Fruit fly (Drosophila melanogaster) whole organism, embryonic: Measurements from ENCODE around the gene Rpp14b.

ENCODE experiments used
- Atf3 ChIP-seq: fragments of 200-800 bp; sonication (Bioruptor generic); optimal IDR thresholded peaks from 3 replicates; lab custom pipeline; 2016; ENCODE audit warnings: missing biosample characterization, missing genetic modification characterization
- B-H1 ChIP-seq: fragments of 200-800 bp; sonication (Bioruptor generic); IDR thresholded peaks from 3 replicates; pipeline ENCODE4 v1.3.6; 2022; ENCODE audit warnings: missing biosample characterization, missing genetic modification characterization
- BEAF-32 ChIP-seq: fragments of 200-800 bp; sonication (Bioruptor generic); optimal IDR thresholded peaks from 3 replicates; lab custom pipeline; 2017; ENCODE audit warnings: missing biosample characterization, missing genetic modification characterization, mild to moderate bottlenecking, moderate library complexity, missing genetic modification reagents
- Bteb2 ChIP-seq: fragments of 200-800 bp; sonication (Bioruptor generic); optimal IDR thresholded peaks from 2 replicates; lab custom pipeline; 2016; ENCODE audit warnings: missing biosample characterization, missing genetic modification characterization
- CG11696 ChIP-seq: fragments of 200-800 bp; sonication (Bioruptor generic); IDR thresholded peaks from 2 replicates; pipeline ENCODE4 v1.3.6; 2022; ENCODE audit warnings: missing biosample characterization, missing genetic modification characterization
- CG11723 ChIP-seq: fragments of 200-800 bp; sonication (Bioruptor generic); optimal IDR thresholded peaks from 2 replicates; lab custom pipeline; 2017; ENCODE audit warnings: missing biosample characterization, mild to moderate bottlenecking, missing genetic modification characterization
- CG12769 ChIP-seq: fragments of 200-800 bp; sonication (Bioruptor generic); optimal IDR thresholded peaks from 2 replicates; lab custom pipeline; 2019; ENCODE audit warnings: missing biosample characterization, mild to moderate bottlenecking, missing genetic modification characterization, moderate library complexity
- CG15514 ChIP-seq: fragments of 200-800 bp; sonication (Bioruptor generic); optimal IDR thresholded peaks from 3 replicates; lab custom pipeline; 2017; ENCODE audit warnings: missing biosample characterization, missing genetic modification characterization, mild to moderate bottlenecking, moderate library complexity, missing genetic modification reagents
- CG1603 ChIP-seq: fragments of 200-800 bp; sonication (Bioruptor generic); optimal IDR thresholded peaks from 2 replicates; lab custom pipeline; 2019; ENCODE audit warnings: missing biosample characterization, mild to moderate bottlenecking, missing genetic modification characterization, moderate library complexity
- CG17359 ChIP-seq: fragments of 200-800 bp; sonication (Bioruptor generic); optimal IDR thresholded peaks from 3 replicates; lab custom pipeline; 2018; ENCODE audit warnings: missing biosample characterization, mild to moderate bottlenecking, missing genetic modification characterization, moderate library complexity
- CG30431 ChIP-seq: fragments of 200-800 bp; sonication (Bioruptor generic); optimal IDR thresholded peaks from 2 replicates; lab custom pipeline; 2017; ENCODE audit warnings: missing biosample characterization, missing genetic modification characterization
- CG31224 ChIP-seq: fragments of 200-800 bp; sonication (Bioruptor generic); IDR thresholded peaks from 2 replicates; pipeline ENCODE4 v1.3.6; 2022; ENCODE audit warnings: missing biosample characterization, missing genetic modification characterization
- CG5245 ChIP-seq: fragments of 200-800 bp; sonication (Bioruptor generic); optimal IDR thresholded peaks from 3 replicates; lab custom pipeline; 2016; ENCODE audit warnings: missing biosample characterization, missing genetic modification characterization
- CG7372 ChIP-seq: fragments of 200-800 bp; sonication (Bioruptor generic); IDR thresholded peaks from 2 replicates; pipeline ENCODE4 v1.3.6; 2022; ENCODE audit warnings: missing biosample characterization, missing genetic modification characterization
- CG7745 ChIP-seq: fragments of 200-800 bp; sonication (Bioruptor generic); optimal IDR thresholded peaks from 2 replicates; lab custom pipeline; 2018; ENCODE audit warnings: missing biosample characterization, mild to moderate bottlenecking, missing genetic modification characterization, moderate library complexity
- CG7928 ChIP-seq: fragments of 200-800 bp; sonication (Bioruptor generic); optimal IDR thresholded peaks from 2 replicates; lab custom pipeline; 2017; ENCODE audit warnings: missing biosample characterization, mild to moderate bottlenecking, missing genetic modification characterization
- CG8281 ChIP-seq: fragments of 200-800 bp; sonication (Bioruptor generic); optimal IDR thresholded peaks from 2 replicates; lab custom pipeline; 2018; ENCODE audit warnings: missing biosample characterization, mild to moderate bottlenecking, missing genetic modification characterization, moderate library complexity
- CG8765 ChIP-seq: fragments of 200-800 bp; sonication (Bioruptor generic); IDR thresholded peaks from 2 replicates; pipeline ENCODE4 v1.3.6; 2022; ENCODE audit warnings: missing biosample characterization, missing genetic modification characterization
- CG9609 ChIP-seq: fragments of 200-800 bp; sonication (Bioruptor generic); optimal IDR thresholded peaks from 3 replicates; lab custom pipeline; 2016; ENCODE audit warnings: missing biosample characterization, missing genetic modification characterization
- CTCF ChIP-seq: fragments of 200-800 bp; sonication (Bioruptor generic); optimal IDR thresholded peaks from 2 replicates; lab custom pipeline; 2017; ENCODE audit warnings: missing biosample characterization, mild to moderate bottlenecking, missing genetic modification characterization, moderate library complexity
- Dp ChIP-seq: fragments of 200-800 bp; sonication (Bioruptor generic); optimal IDR thresholded peaks from 2 replicates; lab custom pipeline; 2018; ENCODE audit warnings: missing biosample characterization, mild to moderate bottlenecking, missing genetic modification characterization, moderate library complexity
- Dref ChIP-seq: fragments of 200-800 bp; sonication (Bioruptor generic); IDR thresholded peaks from 2 replicates; pipeline ENCODE4 v1.3.6; 2022; ENCODE audit warnings: missing biosample characterization, missing genetic modification characterization
- E2f1 ChIP-seq: fragments of 200-800 bp; sonication (Bioruptor generic); IDR thresholded peaks from 2 replicates; pipeline ENCODE4 v1.3.6; 2022; ENCODE audit warnings: missing biosample characterization, missing genetic modification characterization
- ERR ChIP-seq: fragments of 200-800 bp; sonication (Bioruptor generic); optimal IDR thresholded peaks from 2 replicates; lab custom pipeline; 2016; ENCODE audit warnings: missing biosample characterization, missing genetic modification characterization
- Elba2 ChIP-seq: fragments of 200-800 bp; sonication (Bioruptor generic); optimal IDR thresholded peaks from 3 replicates; lab custom pipeline; 2016; ENCODE audit warnings: missing biosample characterization, missing genetic modification characterization
- Ets97D ChIP-seq: fragments of 200-800 bp; sonication (Bioruptor generic); optimal IDR thresholded peaks from 3 replicates; lab custom pipeline; 2016; ENCODE audit warnings: missing biosample characterization, missing genetic modification characterization
- Gsc ChIP-seq: fragments of 200-800 bp; sonication (Bioruptor generic); IDR thresholded peaks from 2 replicates; pipeline ENCODE4 v1.3.6; 2022; ENCODE audit warnings: missing biosample characterization, missing genetic modification characterization
- Hand ChIP-seq: fragments of 200-800 bp; sonication (Bioruptor generic); optimal IDR thresholded peaks from 2 replicates; lab custom pipeline; 2017; ENCODE audit warnings: mild to moderate bottlenecking, missing biosample characterization, missing genetic modification reagents, missing genetic modification characterization
- HmgZ ChIP-seq: fragments of 200-800 bp; sonication (Bioruptor generic); optimal IDR thresholded peaks from 2 replicates; lab custom pipeline; 2018; ENCODE audit warnings: missing biosample characterization, mild to moderate bottlenecking, missing genetic modification characterization
- Hmr ChIP-seq: fragments of 200-800 bp; sonication (Bioruptor generic); optimal IDR thresholded peaks from 3 replicates; lab custom pipeline; 2017; ENCODE audit warnings: mild to moderate bottlenecking, missing biosample characterization, missing genetic modification reagents, missing genetic modification characterization
- Hsf ChIP-seq: fragments of 200-800 bp; sonication (Bioruptor generic); optimal IDR thresholded peaks from 3 replicates; lab custom pipeline; 2016; ENCODE audit warnings: missing biosample characterization, missing genetic modification characterization
- MESR4 ChIP-seq: fragments of 200-800 bp; sonication (Bioruptor generic); optimal IDR thresholded peaks from 2 replicates; lab custom pipeline; 2018; ENCODE audit warnings: missing biosample characterization, mild to moderate bottlenecking, missing genetic modification characterization, moderate library complexity
- Mes4 ChIP-seq: fragments of 200-800 bp; sonication (Bioruptor generic); optimal IDR thresholded peaks from 2 replicates; lab custom pipeline; 2016; ENCODE audit warnings: missing biosample characterization, missing genetic modification characterization
- Nf-YA ChIP-seq: fragments of 200-800 bp; sonication (Bioruptor generic); IDR thresholded peaks from 2 replicates; pipeline ENCODE4 v1.3.6; 2022; ENCODE audit warnings: missing biosample characterization, missing genetic modification characterization
- Optix ChIP-seq: fragments of 200-800 bp; sonication (Bioruptor generic); IDR thresholded peaks from 3 replicates; pipeline ENCODE4 v1.3.6; 2022; ENCODE audit warnings: missing biosample characterization, missing genetic modification characterization
- Ptx1 ChIP-seq: fragments of 200-800 bp; sonication (Bioruptor generic); IDR thresholded peaks from 2 replicates; pipeline ENCODE4 v1.3.6; 2022; ENCODE audit warnings: missing biosample characterization, missing genetic modification characterization
- ash1 ChIP-seq: fragments of 200-800 bp; sonication (Bioruptor generic); optimal IDR thresholded peaks from 2 replicates; lab custom pipeline; 2018; ENCODE audit warnings: missing biosample characterization, mild to moderate bottlenecking, missing genetic modification characterization
- cg ChIP-seq: fragments of 200-800 bp; sonication (Bioruptor generic); optimal IDR thresholded peaks from 3 replicates; lab custom pipeline; 2019; ENCODE audit warnings: missing biosample characterization, mild to moderate bottlenecking, missing genetic modification characterization, moderate library complexity
- dysf ChIP-seq: fragments of 200-800 bp; sonication (Bioruptor generic); IDR thresholded peaks from 3 replicates; pipeline ENCODE4 v1.3.6; 2022; ENCODE audit warnings: missing biosample characterization, missing genetic modification characterization
- fd96Cb ChIP-seq: fragments of 200-800 bp; sonication (Bioruptor generic); optimal IDR thresholded peaks from 2 replicates; lab custom pipeline; 2018; ENCODE audit warnings: missing biosample characterization, mild to moderate bottlenecking, missing genetic modification characterization, moderate library complexity
- gcm ChIP-seq: fragments of 200-800 bp; sonication (Bioruptor generic); optimal IDR thresholded peaks from 2 replicates; lab custom pipeline; 2019; ENCODE audit warnings: missing biosample characterization, mild to moderate bottlenecking, missing genetic modification characterization, moderate library complexity
- h ChIP-seq: fragments of >200 bp; optimal IDR thresholded peaks from 2 replicates; lab custom pipeline; 2017
- her ChIP-seq: fragments of 200-800 bp; sonication (Bioruptor generic); optimal IDR thresholded peaks from 2 replicates; lab custom pipeline; 2016; ENCODE audit warnings: missing biosample characterization, missing genetic modification characterization
- hth ChIP-seq: fragments of >200 bp; optimal IDR thresholded peaks from 2 replicates; lab custom pipeline; 2017; ENCODE audit warnings: inconsistent platforms
- inv ChIP-seq: fragments of 200-800 bp; sonication (Bioruptor generic); IDR thresholded peaks from 2 replicates; pipeline ENCODE4 v1.3.6; 2022; ENCODE audit warnings: missing biosample characterization, missing genetic modification characterization; ENCODE audit not compliant: partially characterized antibody
- org-1 ChIP-seq: fragments of 200-800 bp; sonication (Bioruptor generic); optimal IDR thresholded peaks from 2 replicates; lab custom pipeline; 2017; ENCODE audit warnings: missing biosample characterization, missing genetic modification characterization
- pfk ChIP-seq: fragments of 200-800 bp; sonication (Bioruptor generic); optimal IDR thresholded peaks from 2 replicates; lab custom pipeline; 2018; ENCODE audit warnings: missing biosample characterization, mild to moderate bottlenecking, missing genetic modification characterization, moderate library complexity
- sens ChIP-seq: fragments of 200-800 bp; sonication (Bioruptor generic); peaks from one replicate; lab custom pipeline; 2016; ENCODE audit warnings: missing biosample characterization, missing genetic modification characterization
- sim ChIP-seq: fragments of 200-800 bp; sonication (Bioruptor generic); IDR thresholded peaks from 2 replicates; pipeline ENCODE4 v1.3.6; 2022; ENCODE audit warnings: missing biosample characterization, missing genetic modification characterization
- slbo ChIP-seq: fragments of 200-800 bp; sonication (Bioruptor generic); IDR thresholded peaks from 2 replicates; pipeline ENCODE4 v1.3.6; 2022; ENCODE audit warnings: missing biosample characterization, missing genetic modification characterization
- tap ChIP-seq: fragments of 200-800 bp; optimal IDR thresholded peaks from 3 replicates; lab custom pipeline; 2019; ENCODE audit warnings: missing biosample characterization, mild to moderate bottlenecking, missing genetic modification characterization, moderate library complexity
- tna ChIP-seq: fragments of 200-800 bp; sonication (Bioruptor generic); IDR thresholded peaks from 2 replicates; pipeline ENCODE4 v1.3.6; 2022; ENCODE audit warnings: missing biosample characterization, missing genetic modification characterization; ENCODE audit not compliant: partially characterized antibody
- trem ChIP-seq: fragments of 200-800 bp; optimal IDR thresholded peaks from 3 replicates; lab custom pipeline; 2019; ENCODE audit warnings: missing biosample characterization, mild to moderate bottlenecking, missing genetic modification characterization, moderate library complexity
- usp ChIP-seq: fragments of >200 bp; optimal IDR thresholded peaks from 2 replicates; lab custom pipeline; 2017; ENCODE audit warnings: missing biosample characterization, missing genetic modification characterization

Rpp14b gene

dm6 chr3R:30095855-30096254, 40.1 kb downstream of the Rpp14b start (continued):
- TF ChIP-seq Ets97D (GFP tag; lab: Kevin White, UChicago): no peak
- TF ChIP-seq Hand: no peak
- no peak for TF ChIP-seq pfk
- no peak for TF ChIP-seq Gsc (GFP tag; lab: Robert Waterston, UW)
- TF ChIP-seq CG8281 (tag; lab: Kevin White, UChicago): no peak
- TF ChIP-seq BEAF-32 (GFP tag; lab: Kevin White, UChicago): no peak
- TF ChIP-seq slbo: peak; percentile 55
- TF ChIP-seq sens (GFP tag; lab: Kevin White, UChicago): peak; percentile 82
- no peak for TF ChIP-seq fd96Cb (tag; lab: Kevin White, UChicago)
- no peak for TF ChIP-seq CTCF (GFP tag; lab: Kevin White, UChicago)
- TF ChIP-seq cg (GFP tag; lab: Kevin White, UChicago): no peak
- TF ChIP-seq CG7928: no peak
- TF ChIP-seq CG9609 (GFP tag; lab: Kevin White, UChicago): no peak
- TF ChIP-seq CG8765 (GFP tag; lab: Robert Waterston, UW): no peak
- 0 out of 2 replicates have a peak, but pooled peaks have one; percentile 59 for TF ChIP-seq CG11696 (GFP tag; lab: Robert Waterston, UW)
- no peak for TF ChIP-seq HmgZ (tag; lab: Kevin White, UChicago)
- TF ChIP-seq gcm (GFP tag; lab: Kevin White, UChicago): no peak
- no peak for TF ChIP-seq CG7745 (tag; lab: Kevin White, UChicago)
- TF ChIP-seq Ptx1 (GFP tag; lab: Robert Waterston, UW): peak; percentile 46
- peak; percentile 18 for TF ChIP-seq CG12769
- no peak for TF ChIP-seq ash1 (GFP tag; lab: Kevin White, UChicago)
- no peak for TF ChIP-seq org-1 (GFP tag; lab: Kevin White, UChicago)
- no peak for TF ChIP-seq CG11723 (GFP tag; lab: Kevin White, UChicago)
- no peak for TF ChIP-seq Bteb2 (GFP tag; lab: Kevin White, UChicago)
- no peak for TF ChIP-seq sim (GFP tag; lab: Robert Waterston, UW)
- TF ChIP-seq usp (GFP tag; lab: Kevin White, UChicago): no peak
- no peak for TF ChIP-seq CG31224 (GFP tag; lab: Robert Waterston, UW)
- no peak for TF ChIP-seq trem (tag; lab: Kevin White, UChicago)
- TF ChIP-seq tna (GFP tag; lab: Robert Waterston, UW): no peak
- peak; percentile 3 for TF ChIP-seq Atf3
- no peak for TF ChIP-seq CG30431
- TF ChIP-seq Hmr (GFP tag; lab: Kevin White, UChicago): no peak
- no peak for TF ChIP-seq tap (tag; lab: Kevin White, UChicago)
- no peak for TF ChIP-seq inv (GFP tag; lab: Robert Waterston, UW)
- 0 out of 3 replicates have a peak, but pooled peaks have one; percentile 27 for TF ChIP-seq dysf
- no peak for TF ChIP-seq Mes4 (GFP tag; lab: Kevin White, UChicago)
- no peak for TF ChIP-seq Elba2 (GFP tag; lab: Kevin White, UChicago)
- no peak for TF ChIP-seq Nf-YA (GFP tag; lab: Robert Waterston, UW)
- TF ChIP-seq B-H1 (GFP tag; lab: Robert Waterston, UW): no peak
- TF ChIP-seq CG5245: no peak
- TF ChIP-seq CG7372: no peak
- TF ChIP-seq MESR4 (GFP tag; lab: Kevin White, UChicago): no peak
- TF ChIP-seq Hsf (GFP tag; lab: Kevin White, UChicago): no peak
- no peak for TF ChIP-seq hth (lab: Kevin White, UChicago)
- TF ChIP-seq her (GFP tag; lab: Kevin White, UChicago): no peak
- TF ChIP-seq Optix: no peak
- no peak for TF ChIP-seq h (lab: Kevin White, UChicago)
- TF ChIP-seq CG1603 (tag; lab: Kevin White, UChicago): peak; percentile 33
- no peak for TF ChIP-seq CG15514 (GFP tag; lab: Kevin White, UChicago)
- no peak for TF ChIP-seq ERR (GFP tag; lab: Kevin White, UChicago)
- peak; percentile 18 for TF ChIP-seq CG17359
- TF ChIP-seq E2f1 (GFP tag; lab: Robert Waterston, UW): peak; percentile 13; the same call in 1 of the 2 replicates
- no peak for TF ChIP-seq Dp (GFP tag; lab: Kevin White, UChicago)
- TF ChIP-seq Dref (GFP tag; lab: Robert Waterston, UW): no peak
